Worm (Caenorhabditis elegans): ENCODE measurements around the gene nhr-257.
A peak's percentile ranks its signal among the peaks of the same experiment; 100 is the strongest.

nhr-257 gene

DNA sequence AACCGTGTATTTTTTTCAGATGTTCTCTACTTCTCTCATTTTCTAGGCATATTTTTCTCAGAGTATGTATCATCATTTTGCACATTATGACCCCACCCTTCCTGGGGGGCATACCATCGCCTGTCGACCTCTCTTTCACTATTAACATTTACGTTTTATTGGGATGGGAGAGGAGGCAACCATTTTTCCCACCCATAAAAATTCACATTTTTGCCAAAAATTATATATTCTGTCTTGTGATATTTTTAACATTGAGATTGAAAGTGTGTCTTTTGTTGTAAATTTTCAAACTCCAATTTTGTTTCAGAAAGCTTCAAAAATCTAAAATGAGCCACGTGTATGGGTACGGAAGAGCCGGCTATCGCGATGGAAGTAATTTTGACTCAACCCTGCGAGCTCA is 42.0 kb downstream of the nhr-257 start, which contains the start of gene F53C3.7:
Gene F53C3.7 (plus strand): TSS at position 301 of the 400 bp plus-strand sequence.
- TF ChIP-seq sdc-2 (tag; optimal IDR thresholded peaks at IDR 0.05) (no peak), fkh-6 (tag; optimal IDR thresholded peaks at IDR 0.05) (no peak), lin-11 (tag; optimal IDR thresholded peaks at IDR 0.05) (no peak), ets-4 (tag; optimal IDR thresholded peaks at IDR 0.05) (no peak), ref-2 (tag; optimal IDR thresholded peaks at IDR 0.05) (no peak), pag-3 (tag; optimal IDR thresholded peaks at IDR 0.05; ENCODE audit: borderline replicate concordance) (no peak), npax-4 (tag; optimal IDR thresholded peaks at IDR 0.05) (no peak), eyg-1 (tag; optimal IDR thresholded peaks at IDR 0.05) (no peak), C08G9.2 (tag; optimal IDR thresholded peaks at IDR 0.05) (no peak)

DNA sequence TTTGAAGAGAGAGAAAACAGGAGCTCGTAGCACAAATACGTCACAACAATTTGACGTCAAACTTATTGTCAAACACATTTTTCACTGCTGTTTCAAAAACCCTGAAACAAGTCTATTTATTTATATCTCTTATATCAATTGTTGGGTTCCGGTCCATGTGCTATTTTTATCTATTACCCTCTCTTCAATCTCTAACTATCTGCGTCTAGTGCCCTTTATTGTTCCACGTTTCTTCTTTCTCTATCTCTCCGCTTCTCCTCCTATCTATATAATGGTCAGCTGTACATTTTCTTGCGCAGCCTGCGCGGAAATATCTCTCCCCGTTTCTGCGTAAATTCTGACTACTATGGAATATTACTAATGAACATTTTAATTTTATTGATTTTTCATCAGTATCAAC is 44.2 kb downstream of the nhr-257 start:
- TF ChIP-seq dve-1 (tag; optimal IDR thresholded peaks at IDR 0.05) (no peak), ama-1 (optimal IDR thresholded peaks at IDR 0.05) (no peak), T23F11.4 (GFP tag; optimal IDR thresholded peaks at IDR 0.05) (no peak), pax-1 (tag; optimal IDR thresholded peaks at IDR 0.05) (peak; percentile 19), ceh-6 (GFP tag; optimal IDR thresholded peaks at IDR 0.05) (no peak), nhr-232 (tag; optimal IDR thresholded peaks at IDR 0.05) (no peak), ceh-48 (tag; optimal IDR thresholded peaks at IDR 0.05) (peak; percentile 10), ref-2 (tag; optimal IDR thresholded peaks at IDR 0.05) (peak; percentile 20), F13H6.1 (tag; optimal IDR thresholded peaks at IDR 0.05) (peak; percentile 17), ceh-34 (tag; optimal IDR thresholded peaks at IDR 0.05) (peak; percentile 16), zip-5 (tag; optimal IDR thresholded peaks at IDR 0.05) (no peak), sox-2 (GFP tag; IDR thresholded peaks at IDR 0.05) (peak; percentile 61), pros-1 (tag; optimal IDR thresholded peaks at IDR 0.05) (no peak), unc-42 (tag; optimal IDR thresholded peaks at IDR 0.05) (peak; percentile 59), tbx-7 (tag; optimal IDR thresholded peaks at IDR 0.05) (no peak), fkh-10 (GFP tag; optimal IDR thresholded peaks at IDR 0.05) (no peak), K02D7.2 (tag; optimal IDR thresholded peaks at IDR 0.05) (no peak), C38D4.7 (GFP tag; optimal IDR thresholded peaks at IDR 0.05) (no peak), ceh-31 (tag; optimal IDR thresholded peaks at IDR 0.05) (peak; percentile 59), ztf-16 (tag; optimal IDR thresholded peaks at IDR 0.05) (no peak), unc-55 (GFP tag; optimal IDR thresholded peaks at IDR 0.05) (peak; percentile 27), rnt-1 (tag; optimal IDR thresholded peaks at IDR 0.05) (no peak), elt-2 (tag; optimal IDR thresholded peaks at IDR 0.05) (peak; percentile 29), hlh-30 (tag; optimal IDR thresholded peaks at IDR 0.05; ENCODE audit: insufficient read depth) (peak; percentile 18), nhr-11 (tag; optimal IDR thresholded peaks at IDR 0.05) (no peak), nfya-1 (tag; optimal IDR thresholded peaks at IDR 0.05) (peak; percentile 66), unc-3 (GFP tag; conservative IDR thresholded peaks at IDR 0.05) (no peak), unc-3 (tag; optimal IDR thresholded peaks at IDR 0.05) (no peak), ets-4 (tag; optimal IDR thresholded peaks at IDR 0.05) (peak; percentile 32), ceh-22 (tag; optimal IDR thresholded peaks at IDR 0.05) (no peak), hlh-8 (tag; optimal IDR thresholded peaks at IDR 0.05) (peak; percentile 20), ttx-3 (tag; optimal IDR thresholded peaks at IDR 0.05) (no peak), syd-9 (tag; optimal IDR thresholded peaks at IDR 0.05) (no peak)

DNA sequence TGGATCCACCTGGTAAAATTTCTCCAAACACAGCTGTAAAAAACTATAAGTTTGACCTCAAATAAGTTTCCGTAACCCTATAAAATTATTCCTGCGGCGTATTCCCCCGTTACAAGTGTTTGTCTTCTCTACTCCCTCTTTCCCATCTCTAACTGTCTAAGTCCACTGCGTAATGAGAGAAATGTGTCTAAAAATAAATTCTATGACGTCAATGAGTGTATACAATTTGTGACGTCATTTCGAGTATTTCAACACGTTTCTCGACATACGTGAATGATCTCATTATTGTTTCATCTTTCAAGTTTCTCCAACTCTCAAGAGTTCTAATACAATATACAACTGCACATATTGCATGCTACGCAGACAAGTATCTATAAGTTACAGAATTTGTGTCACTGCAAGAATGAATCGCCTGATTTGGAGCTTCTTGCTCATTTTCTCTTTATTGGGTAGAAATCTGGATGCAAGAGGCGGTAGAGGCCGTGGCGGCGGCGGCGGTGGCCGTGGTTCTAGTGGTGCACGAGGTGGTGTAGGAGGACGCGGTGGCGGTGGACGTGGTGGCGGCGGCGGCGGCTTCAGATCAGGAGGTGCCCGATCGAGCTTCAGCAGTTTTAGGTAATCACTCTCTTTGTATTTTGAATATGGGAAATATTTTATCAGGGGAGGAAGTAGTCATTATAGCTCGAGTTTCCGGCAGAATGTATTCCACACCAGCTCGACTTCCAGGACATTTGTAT is 45.2 kb downstream of the nhr-257 start, which contains the start of gene F53C3.6:
Gene F53C3.6 (plus strand): TSS at position 385 of the 737 bp plus-strand sequence.
- TF ChIP-seq dmd-4 (tag; optimal IDR thresholded peaks at IDR 0.05; ENCODE audit: borderline replicate concordance), result no peak
- TF ChIP-seq F13H6.1 (tag; optimal IDR thresholded peaks at IDR 0.05), result no peak
- TF ChIP-seq lin-11 (tag; optimal IDR thresholded peaks at IDR 0.05), result no peak
- no peak for TF ChIP-seq mec-3 (tag; optimal IDR thresholded peaks at IDR 0.05; ENCODE audit: borderline replicate concordance)
- TF ChIP-seq fkh-6 (tag; optimal IDR thresholded peaks at IDR 0.05), result no peak
- TF ChIP-seq ref-2 (tag; optimal IDR thresholded peaks at IDR 0.05), result no peak
- no peak for TF ChIP-seq pqm-1 (tag; optimal IDR thresholded peaks at IDR 0.05)
- TF ChIP-seq tbx-2 (tag; optimal IDR thresholded peaks at IDR 0.05), result peak; percentile 40
- TF ChIP-seq nfya-1 (tag; optimal IDR thresholded peaks at IDR 0.05), result peak; percentile 53
- TF ChIP-seq unc-55 (GFP tag; optimal IDR thresholded peaks at IDR 0.05), result peak; percentile 15
- no peak for TF ChIP-seq tbx-7 (tag; optimal IDR thresholded peaks at IDR 0.05)
- no peak for TF ChIP-seq ceh-30 (tag; optimal IDR thresholded peaks at IDR 0.05)
- no peak for TF ChIP-seq hlh-13 (GFP tag; optimal IDR thresholded peaks at IDR 0.05)
- TF ChIP-seq pha-2 (tag; optimal IDR thresholded peaks at IDR 0.05), result no peak
- TF ChIP-seq nhr-11 (tag; optimal IDR thresholded peaks at IDR 0.05), result no peak
- TF ChIP-seq pag-3 (tag; optimal IDR thresholded peaks at IDR 0.05; ENCODE audit: borderline replicate concordance), result no peak
- peak; percentile 20 for TF ChIP-seq sdc-2 (tag; optimal IDR thresholded peaks at IDR 0.05)
- TF ChIP-seq unc-42 (tag; optimal IDR thresholded peaks at IDR 0.05), result peak; percentile 70
- no peak for TF ChIP-seq elt-2 (tag; optimal IDR thresholded peaks at IDR 0.05)
- TF ChIP-seq gmeb-2 (tag; optimal IDR thresholded peaks at IDR 0.05), result no peak
- no peak for TF ChIP-seq pax-1 (tag; optimal IDR thresholded peaks at IDR 0.05)
- no peak for TF ChIP-seq T23F11.4 (GFP tag; optimal IDR thresholded peaks at IDR 0.05)
